Worm (Caenorhabditis elegans) whole organism, L4 larva: ENCODE results near the gene F53F4.11.

ENCODE experiments used
- ZK546.5 ChIP-seq, 2 experiments: sonication (generic microtip); optimal IDR thresholded peaks; 2 replicates each; lab custom pipeline; 2017; ENCODE audit warnings: missing biosample characterization in 2 of 2, missing genetic modification characterization in 2 of 2
- ceh-28 ChIP-seq: fragments of 150-350 bp; optimal IDR thresholded peaks from 2 replicates; lab custom pipeline; 2014; ENCODE audit warnings: missing biosample characterization, missing genetic modification reagents, missing genetic modification characterization
- daf-19 ChIP-seq: fragments of 200-800 bp; sonication (Bioruptor generic); conservative IDR thresholded peaks from 2 replicates; pipeline ENCODE4 v1.3.6; 2022; ENCODE audit warnings: missing genetic modification characterization, missing compliant biosample characterization
- dmd-8 ChIP-seq: fragments of 200-800 bp; sonication (Bioruptor generic); IDR thresholded peaks from 2 replicates; pipeline ENCODE4 v1.3.6; 2022; ENCODE audit warnings: missing genetic modification characterization, missing compliant biosample characterization
- fos-1 ChIP-seq: fragments of 150-350 bp; optimal IDR thresholded peaks from 2 replicates; lab custom pipeline; 2014; ENCODE audit warnings: missing biosample characterization, missing genetic modification characterization
- madf-5 ChIP-seq, 2 experiments: fragments of 200-800 bp; sonication (Bioruptor generic); IDR thresholded peaks; 2 replicates each; pipeline ENCODE4 v1.3.6; 2022; ENCODE audit warnings: missing compliant biosample characterization in 2 of 2, missing genetic modification characterization in 2 of 2
- madf-9 ChIP-seq: fragments of 200-800 bp; sonication (Bioruptor generic); conservative IDR thresholded peaks from 2 replicates; pipeline ENCODE4 v1.3.6; 2022; ENCODE audit warnings: missing genetic modification reagents, missing genetic modification characterization, missing compliant biosample characterization
- nhr-237 ChIP-seq: sonication (generic microtip); optimal IDR thresholded peaks from 2 replicates; lab custom pipeline; 2017; ENCODE audit warnings: missing biosample characterization, missing genetic modification characterization
- nhr-76 ChIP-seq: fragments of 150-350 bp; optimal IDR thresholded peaks from 2 replicates; lab custom pipeline; 2014; ENCODE audit warnings: missing biosample characterization, missing genetic modification characterization
- pha-4 ChIP-seq, 2 experiments: fragments of 150-350 bp in 1 of 2; fragments of 200-800 bp in 1 of 2; sonication (Bioruptor generic) in 1 of 2; IDR thresholded peaks in 1 of 2; optimal IDR thresholded peaks in 1 of 2; 2 replicates each; pipeline versions ENCODE4 v1.3.6 to Lab custom; 2014 to 2022; ENCODE audit warnings: missing genetic modification characterization in 2 of 2, missing genetic modification reagents in 2 of 2, missing biosample characterization in 1 of 2, missing compliant biosample characterization in 1 of 2
- sdz-12 ChIP-seq: fragments of 200-800 bp; sonication (Bioruptor generic); optimal IDR thresholded peaks from 2 replicates; lab custom pipeline; 2018; ENCODE audit warnings: mild to moderate bottlenecking, missing genetic modification characterization, missing compliant biosample characterization
- snpc-4 ChIP-seq: fragments of 150-350 bp; optimal IDR thresholded peaks from 2 replicates; lab custom pipeline; 2014; ENCODE audit warnings: missing biosample characterization, missing genetic modification characterization
- unc-62 ChIP-seq, 3 experiments: fragments of 150-350 bp in 1 of 3; sonication (generic microtip); optimal IDR thresholded peaks in 2 of 3; peaks in 1 of 3; 1 replicate in 1 of 3; 2 replicates in 2 of 3; lab custom pipeline; 2014 to 2017; ENCODE audit warnings: missing biosample characterization in 3 of 3, missing genetic modification characterization in 3 of 3, missing genetic modification reagents in 3 of 3, missing genotype in 1 of 3
- ztf-11 ChIP-seq: fragments of 150-350 bp; optimal IDR thresholded peaks from 2 replicates; lab custom pipeline; 2014; ENCODE audit warnings: missing biosample characterization, missing genetic modification characterization

- TF ChIP-seq madf-5 (GFP tag; IDR thresholded peaks at IDR 0.05; lab: Robert Waterston, UW) (no peak), unc-62 (GFP tag; optimal IDR thresholded peaks at IDR 0.05 in 1 of 2; lab: Kevin White, UChicago) (no peak), unc-62 (tag; optimal IDR thresholded peaks at IDR 0.05; lab: Kevin White, UChicago) (no peak), fos-1 (tag; lab: Kevin White, UChicago) (no peak), ceh-28 (no peak), nhr-237 (no peak), snpc-4 (tag; lab: Kevin White, UChicago) (no peak), pha-4 (GFP tag; IDR thresholded peaks at IDR 0.05; lab: Robert Waterston, UW) (no peak), pha-4 (tag; optimal IDR thresholded peaks at IDR 0.05; lab: Kevin White, UChicago) (no peak), nhr-76 (tag; lab: Kevin White, UChicago) (no peak), ztf-11 (no peak), dmd-8 (GFP tag; lab: Robert Waterston, UW) (no peak), daf-19 (no peak), madf-9 (GFP tag; lab: Robert Waterston, UW) (no peak), ZK546.5 (tag; optimal IDR thresholded peaks at IDR 0.05; lab: Kevin White, UChicago) (no peak), sdz-12 (GFP tag; lab: Kevin White, UChicago) (no peak)
These were observed 3.6 kb downstream of the F53F4.11 start, which contains the start of gene F53F4.15 for ce11 chrV:13620676-13621075.
